Worm (Caenorhabditis elegans): Measurements from ENCODE around the gene ugt-40.

- TF ChIP-seq che-1 (tag; optimal IDR thresholded peaks at IDR 0.05) (no peak), pha-4 (tag; optimal IDR thresholded peaks at IDR 0.05) (no peak), elt-2 (tag; optimal IDR thresholded peaks at IDR 0.05) (no peak), fkh-10 (GFP tag; optimal IDR thresholded peaks at IDR 0.05) (no peak), lim-6 (tag; optimal IDR thresholded peaks at IDR 0.05) (no peak), ceh-2 (tag; optimal IDR thresholded peaks at IDR 0.05) (no peak), C38D4.7 (GFP tag; optimal IDR thresholded peaks at IDR 0.05) (no peak), T23F11.4 (GFP tag; optimal IDR thresholded peaks at IDR 0.05) (no peak), ztf-16 (tag; optimal IDR thresholded peaks at IDR 0.05) (no peak), ama-1 (optimal IDR thresholded peaks at IDR 0.05) (no peak), ceh-6 (GFP tag; optimal IDR thresholded peaks at IDR 0.05) (no peak), zip-5 (tag; optimal IDR thresholded peaks at IDR 0.05) (no peak)
Observed at ce11 chrV:7130974-7131373, 10.8 kb downstream of the ugt-40 start, which contains the start of gene srx-36.
